Worm (Caenorhabditis elegans) whole organism, L3 larva: Measurements from ENCODE around the gene rskd-1.

ENCODE experiments used
- aly-2 ChIP-seq: fragments of 150-350 bp; optimal IDR thresholded peaks from 2 replicates; lab custom pipeline; 2014; ENCODE audit warnings: missing biosample characterization, missing genetic modification characterization
- nhr-12 ChIP-seq: fragments of 150-350 bp; optimal IDR thresholded peaks from 2 replicates; lab custom pipeline; 2014; ENCODE audit warnings: missing biosample characterization, missing genetic modification characterization

DNA sequence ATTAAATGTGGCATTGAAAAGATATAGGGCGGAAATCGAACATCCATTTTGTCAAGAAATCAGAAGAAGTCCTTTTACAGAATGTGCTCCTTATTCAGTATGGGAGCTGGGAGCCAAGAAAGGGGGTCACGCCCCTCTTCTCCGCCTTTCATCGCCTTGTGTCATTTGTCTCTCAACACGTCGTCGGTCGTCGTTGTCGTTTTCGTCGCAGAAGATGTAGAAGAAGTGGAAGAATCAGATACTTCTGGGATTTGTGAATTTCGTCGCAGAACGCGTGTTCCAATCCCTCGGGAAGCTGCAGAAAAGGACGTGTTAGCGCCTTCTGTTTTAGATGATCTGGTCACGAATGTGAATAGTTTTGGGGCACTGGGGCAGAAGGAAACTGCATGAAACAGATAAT, 11.5 kb downstream of the rskd-1 start, which contains the start of gene bnc-1:
- TF ChIP-seq nhr-12 (no peak), aly-2 (tag; lab: Kevin White, UChicago) (no peak)
